Fruit fly (Drosophila melanogaster): ENCODE data around the gene CG9175.

DNA sequence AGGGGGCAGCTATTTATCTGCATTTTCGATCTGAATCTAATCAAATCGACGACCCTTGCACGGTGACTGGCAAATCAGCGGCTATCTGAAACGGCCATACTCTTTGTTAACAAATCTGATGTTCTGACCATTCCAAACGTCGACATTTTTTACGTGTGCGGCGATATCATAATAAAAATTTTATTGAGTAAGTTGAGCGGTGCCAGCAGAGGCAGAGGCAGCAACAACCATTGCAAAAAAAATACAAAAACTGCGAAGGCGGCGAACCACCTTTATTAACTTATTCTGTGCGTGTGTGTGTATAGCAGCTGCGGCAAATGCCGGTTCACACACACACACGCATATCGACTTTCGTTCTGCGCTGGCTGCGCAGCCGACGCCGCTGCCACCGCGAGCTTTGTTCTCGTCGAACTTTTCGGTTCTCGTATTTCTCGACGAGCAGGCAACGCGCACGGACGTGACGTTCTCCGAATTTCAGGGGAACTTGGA, 16.6 kb downstream of the CG9175 start, which contains the start of gene Kr-h1:
- TF ChIP-seq dati (GFP tag; IDR thresholded peaks at IDR 0.05) (no peak), Atf6 (GFP tag; IDR thresholded peaks at IDR 0.05) (no peak), vvl (GFP tag; IDR thresholded peaks at IDR 0.05) (no peak), Stat92E (GFP tag; optimal IDR thresholded peaks at IDR 0.05) (no peak), CG13624 (GFP tag; optimal IDR thresholded peaks at IDR 0.05) (no peak), Gug (GFP tag; IDR thresholded peaks at IDR 0.05) (no peak), crc (GFP tag; optimal IDR thresholded peaks at IDR 0.05) (no peak)
